Worm (Caenorhabditis elegans) whole organism, young adult: ENCODE data around the gene zipt-16.

Source experiments
- C06A6.2 ChIP-seq: fragments of 200-800 bp; sonication (Bioruptor generic); conservative IDR thresholded peaks from 2 replicates; pipeline ENCODE4 v1.3.6; 2022; ENCODE audit warnings: missing genetic modification characterization, missing compliant biosample characterization
- D2030.7 ChIP-seq: fragments of 200-800 bp; sonication (Bioruptor generic); IDR thresholded peaks from 2 replicates; pipeline ENCODE4 v1.3.6; 2022; ENCODE audit warnings: missing genetic modification reagents, missing genetic modification characterization, missing compliant biosample characterization
- F49E8.2 ChIP-seq: sonication (generic microtip); optimal IDR thresholded peaks from 3 replicates; lab custom pipeline; 2017; ENCODE audit warnings: missing genetic modification characterization, mild to moderate bottlenecking, missing compliant biosample characterization, antibody characterized with exemption, moderate library complexity; ENCODE audit not compliant: insufficient read depth
- F52B5.7 ChIP-seq: sonication (generic microtip); optimal IDR thresholded peaks from 2 replicates; lab custom pipeline; 2016; ENCODE audit warnings: mild to moderate bottlenecking, missing genetic modification characterization, missing compliant biosample characterization
- T26A5.8 ChIP-seq: sonication (generic microtip); optimal IDR thresholded peaks from 2 replicates; lab custom pipeline; 2016; ENCODE audit warnings: missing genetic modification characterization, missing compliant biosample characterization
- Y53G8AR.9 ChIP-seq: fragments of 200-800 bp; sonication (Bioruptor generic); conservative IDR thresholded peaks from 2 replicates; pipeline ENCODE4 v1.3.6; 2022; ENCODE audit warnings: missing genetic modification reagents, missing genetic modification characterization, missing compliant biosample characterization
- Y56A3A.18 ChIP-seq: fragments of 200-800 bp; sonication (Bioruptor generic); IDR thresholded peaks from 2 replicates; pipeline ENCODE4 v1.3.6; 2022; ENCODE audit warnings: missing genetic modification reagents, missing genetic modification characterization, missing compliant biosample characterization
- Y79H2A.3 ChIP-seq: fragments of 200-800 bp; sonication (Bioruptor generic); conservative IDR thresholded peaks from 2 replicates; pipeline ENCODE4 v1.3.6; 2022; ENCODE audit warnings: missing genetic modification reagents, missing genetic modification characterization, missing compliant biosample characterization
- ZK185.1 ChIP-seq: sonication (generic microtip); optimal IDR thresholded peaks from 2 replicates; lab custom pipeline; 2016; ENCODE audit warnings: mild to moderate bottlenecking, missing genetic modification characterization, missing compliant biosample characterization; ENCODE audit not compliant: poor library complexity, severe bottlenecking
- akir-1 ChIP-seq: fragments of 200-800 bp; sonication (Bioruptor generic); optimal IDR thresholded peaks from 2 replicates; lab custom pipeline; 2018; ENCODE audit warnings: mild to moderate bottlenecking, missing genetic modification characterization, moderate library complexity, missing compliant biosample characterization
- attf-3 ChIP-seq: fragments of 200-800 bp; sonication (Bioruptor generic); conservative IDR thresholded peaks from 2 replicates; pipeline ENCODE4 v1.3.6; 2022; ENCODE audit warnings: missing genetic modification reagents, missing genetic modification characterization, missing compliant biosample characterization
- bed-1 ChIP-seq: fragments of 200-800 bp; sonication (Bioruptor generic); IDR thresholded peaks from 2 replicates; pipeline ENCODE4 v1.3.6; 2022; ENCODE audit warnings: missing genetic modification reagents, missing genetic modification characterization, missing compliant biosample characterization
- cebp-1 ChIP-seq, 2 experiments: fragments of 200-800 bp in 1 of 2; sonication (Bioruptor generic) in 1 of 2; sonication (generic microtip) in 1 of 2; IDR thresholded peaks in 1 of 2; optimal IDR thresholded peaks in 1 of 2; 2 replicates each; pipeline versions ENCODE4 v1.3.6 to Lab custom; 2017 to 2022; ENCODE audit warnings: missing compliant biosample characterization in 2 of 2, missing genetic modification characterization in 2 of 2, mild to moderate bottlenecking in 1 of 2, missing genetic modification reagents in 1 of 2, moderate library complexity in 1 of 2
- ceh-40 ChIP-seq: fragments of 200-800 bp; sonication (Bioruptor generic); IDR thresholded peaks from 2 replicates; pipeline ENCODE4 v1.3.6; 2022; ENCODE audit warnings: missing genetic modification characterization, missing compliant biosample characterization
- die-1 ChIP-seq: sonication (generic microtip); optimal IDR thresholded peaks from 2 replicates; lab custom pipeline; 2016; ENCODE audit warnings: missing genotype, mild to moderate bottlenecking, missing genetic modification characterization, missing compliant biosample characterization
- dpl-1 ChIP-seq: fragments of 150-350 bp; optimal IDR thresholded peaks from 2 replicates; lab custom pipeline; 2014; ENCODE audit warnings: missing biosample characterization, missing genetic modification reagents, missing genetic modification characterization
- efl-1 ChIP-seq: fragments of 150-350 bp; optimal IDR thresholded peaks from 2 replicates; lab custom pipeline; 2014; ENCODE audit warnings: missing biosample characterization, missing genetic modification reagents, missing genetic modification characterization
- ekl-4 ChIP-seq: fragments of 200-800 bp; sonication (Bioruptor generic); IDR thresholded peaks from 2 replicates; pipeline ENCODE4 v1.3.6; 2022; ENCODE audit warnings: missing genetic modification reagents, missing genetic modification characterization, missing compliant biosample characterization
- ets-4 ChIP-seq: fragments of 200-800 bp; sonication (Bioruptor generic); optimal IDR thresholded peaks from 2 replicates; lab custom pipeline; 2018; ENCODE audit warnings: mild to moderate bottlenecking, missing genetic modification characterization, missing compliant biosample characterization
- fkh-3 ChIP-seq: sonication (generic microtip); optimal IDR thresholded peaks from 2 replicates; lab custom pipeline; 2016; ENCODE audit warnings: mild to moderate bottlenecking, missing genetic modification characterization, missing compliant biosample characterization
- hlh-12 ChIP-seq: sonication (generic microtip); optimal IDR thresholded peaks from 2 replicates; lab custom pipeline; 2016; ENCODE audit warnings: missing genetic modification characterization, missing compliant biosample characterization
- hmg-1.2 ChIP-seq: fragments of 200-800 bp; sonication (Bioruptor generic); IDR thresholded peaks from 2 replicates; pipeline ENCODE4 v1.3.6; 2022; ENCODE audit warnings: missing genetic modification reagents, missing genetic modification characterization, missing compliant biosample characterization
- let-607 ChIP-seq, 2 experiments: fragments of 200-800 bp in 1 of 2; sonication (Bioruptor generic) in 1 of 2; sonication (generic microtip) in 1 of 2; optimal IDR thresholded peaks; 2 replicates each; lab custom pipeline; 2016 to 2018; ENCODE audit warnings: mild to moderate bottlenecking in 2 of 2, missing compliant biosample characterization in 2 of 2, missing genetic modification characterization in 2 of 2, moderate library complexity in 2 of 2, missing genotype in 1 of 2
- lin-35 ChIP-seq, 3 experiments: fragments of 150-350 bp in 2 of 3; sonication (generic microtip) in 1 of 3; optimal IDR thresholded peaks; 2 replicates each; lab custom pipeline; 2014 to 2018; ENCODE audit warnings: missing biosample characterization in 3 of 3, missing genetic modification characterization in 3 of 3, missing genetic modification reagents in 3 of 3
- lir-1 ChIP-seq: fragments of 200-800 bp; sonication (Bioruptor generic); conservative IDR thresholded peaks from 2 replicates; pipeline ENCODE4 v1.3.6; 2022; ENCODE audit warnings: missing genetic modification reagents, missing genetic modification characterization, missing compliant biosample characterization
- madf-6 ChIP-seq: fragments of 200-800 bp; sonication (Bioruptor generic); IDR thresholded peaks from 2 replicates; pipeline ENCODE4 v1.3.6; 2022; ENCODE audit warnings: missing genetic modification reagents, missing genetic modification characterization, missing compliant biosample characterization
- mcd-1 ChIP-seq: fragments of 200-800 bp; sonication (Bioruptor generic); IDR thresholded peaks from 2 replicates; pipeline ENCODE4 v1.3.6; 2022; ENCODE audit warnings: missing genetic modification reagents, missing genetic modification characterization, missing compliant biosample characterization
- mel-28 ChIP-seq: sonication (generic microtip); optimal IDR thresholded peaks from 2 replicates; lab custom pipeline; 2016; ENCODE audit warnings: borderline replicate concordance, mild to moderate bottlenecking, missing genetic modification characterization, missing compliant biosample characterization
- nfyb-1 ChIP-seq: fragments of 200-800 bp; sonication (Bioruptor generic); IDR thresholded peaks from 2 replicates; pipeline ENCODE4 v1.3.6; 2022; ENCODE audit warnings: missing genetic modification reagents, missing genetic modification characterization, missing compliant biosample characterization
- rec-8 ChIP-seq, 2 experiments: sonication (generic microtip); optimal IDR thresholded peaks; 2 replicates each; lab custom pipeline; 2016; ENCODE audit warnings: mild to moderate bottlenecking in 2 of 2, missing genetic modification characterization in 2 of 2, missing genetic modification reagents in 2 of 2, missing genotype in 2 of 2, missing biosample characterization in 1 of 2, missing compliant biosample characterization in 1 of 2, moderate library complexity in 1 of 2
- sea-2 ChIP-seq: fragments of 200-800 bp; sonication (Bioruptor generic); IDR thresholded peaks from 2 replicates; pipeline ENCODE4 v1.3.6; 2022; ENCODE audit warnings: missing genetic modification characterization, missing compliant biosample characterization
- snpc-1.1 ChIP-seq: sonication (generic microtip); optimal IDR thresholded peaks from 2 replicates; lab custom pipeline; 2017; ENCODE audit warnings: missing genetic modification characterization, mild to moderate bottlenecking, missing compliant biosample characterization, antibody characterized with exemption, moderate library complexity, missing genotype, missing genetic modification reagents; ENCODE audit not compliant: insufficient read depth
- snpc-3.4 ChIP-seq: sonication (generic microtip); optimal IDR thresholded peaks from 2 replicates; lab custom pipeline; 2017; ENCODE audit warnings: missing genetic modification characterization, mild to moderate bottlenecking, missing compliant biosample characterization, antibody characterized with exemption, moderate library complexity, missing genotype, missing genetic modification reagents
- snpc-4 ChIP-seq, 5 experiments: fragments of 150-350 bp in 1 of 5; sonication (generic microtip) in 4 of 5; optimal IDR thresholded peaks; 2 replicates each; lab custom pipeline; 2014 to 2018; ENCODE audit warnings: missing genetic modification characterization in 5 of 5, missing biosample characterization in 3 of 5, antibody characterized with exemption in 2 of 5, mild to moderate bottlenecking in 2 of 5, missing compliant biosample characterization in 2 of 5, missing genotype in 2 of 5, moderate library complexity in 2 of 5, missing genetic modification reagents in 1 of 5
- somi-1 ChIP-seq: fragments of 200-800 bp; sonication (Bioruptor generic); optimal IDR thresholded peaks from 2 replicates; lab custom pipeline; 2018; ENCODE audit warnings: mild to moderate bottlenecking, missing genetic modification characterization, missing compliant biosample characterization
- tbp1 ChIP-seq: fragments of 200-800 bp; sonication (Bioruptor generic); optimal IDR thresholded peaks from 2 replicates; lab custom pipeline; 2018; ENCODE audit warnings: mild to moderate bottlenecking, missing genetic modification characterization, missing compliant biosample characterization
- xnd-1 ChIP-seq: sonication (generic microtip); optimal IDR thresholded peaks from 2 replicates; lab custom pipeline; 2016; ENCODE audit warnings: missing genotype, missing genetic modification reagents, missing genetic modification characterization, missing compliant biosample characterization
- ztf-25 ChIP-seq: fragments of 200-800 bp; sonication (Bioruptor generic); IDR thresholded peaks from 2 replicates; pipeline ENCODE4 v1.3.6; 2022; ENCODE audit warnings: missing genetic modification reagents, missing genetic modification characterization, missing compliant biosample characterization
- ztf-3 ChIP-seq: fragments of 200-800 bp; sonication (Bioruptor generic); optimal IDR thresholded peaks from 2 replicates; lab custom pipeline; 2018; ENCODE audit warnings: mild to moderate bottlenecking, missing genetic modification characterization, missing compliant biosample characterization

The zipt-16 gene

ce11 chrV:11486680-11487079 is 23.9 kb downstream of the zipt-16 start, which contains the start of gene T11F9.10:
Gene T11F9.10 (plus strand): TSS chrV:11486980.
- TF ChIP-seq bed-1 (GFP tag; lab: Robert Waterston, UW) (no peak), D2030.7 (no peak), lir-1 (GFP tag; lab: Robert Waterston, UW) (no peak), hmg-1.2 (GFP tag; lab: Robert Waterston, UW) (no peak), snpc-3.4 (tag; lab: Kevin White, UChicago) (no peak), nfyb-1 (no peak), lin-35 (GFP tag; optimal IDR thresholded peaks at IDR 0.05; lab: Kevin White, UChicago) (no peak), Y53G8AR.9 (no peak), attf-3 (no peak)

ce11 chrV:11488288-11488687 is 25.5 kb downstream of the zipt-16 start:
- TF ChIP-seq C06A6.2 (GFP tag; lab: Robert Waterston, UW): no peak
- TF ChIP-seq snpc-4 (GFP tag; optimal IDR thresholded peaks at IDR 0.05; lab: Kevin White, UChicago): no peak
- peak in 3 of 4 experiments; percentile 2 to 83 (median 70) for TF ChIP-seq snpc-4 (tag; optimal IDR thresholded peaks at IDR 0.05; lab: Kevin White, UChicago)
- TF ChIP-seq snpc-1.1: peak; percentile 66

ce11 chrV:11490382-11490781 is 27.6 kb downstream of the zipt-16 start, which contains the start of gene dhs-19:
Gene dhs-19 (minus strand): TSS chrV:11490482.
- TF ChIP-seq ekl-4 (GFP tag; lab: Robert Waterston, UW) (no peak), efl-1 (no peak), ceh-40 (no peak), Y56A3A.18 (no peak), xnd-1 (no peak), mel-28 (tag; lab: Kevin White, UChicago) (no peak), fkh-3 (tag; lab: Kevin White, UChicago) (no peak), ztf-3 (GFP tag; lab: Kevin White, UChicago) (no peak), mcd-1 (GFP tag; lab: Robert Waterston, UW) (no peak), ZK185.1 (tag; lab: Kevin White, UChicago) (no peak), madf-6 (GFP tag; lab: Robert Waterston, UW) (no peak), tbp1 (GFP tag; lab: Kevin White, UChicago) (no peak), Y79H2A.3 (GFP tag; lab: Robert Waterston, UW) (no peak), hlh-12 (no peak)
- TF ChIP-seq, all 124 proteins: peak for 0

ce11 chrV:11492456-11492855 is 29.6 kb downstream of the zipt-16 start, which contains the start of gene T11F9.21:
Gene T11F9.21 (plus strand): TSS chrV:11492756.
- no peak for TF ChIP-seq rec-8 (tag; optimal IDR thresholded peaks at IDR 0.05; lab: Kevin White, UChicago)
- TF ChIP-seq lin-35 (GFP tag; optimal IDR thresholded peaks at IDR 0.05; lab: Kevin White, UChicago): no peak
- TF ChIP-seq F52B5.7 (tag; lab: Kevin White, UChicago): no peak
- TF ChIP-seq somi-1 (GFP tag; lab: Kevin White, UChicago): no peak
- TF ChIP-seq cebp-1 (GFP tag; IDR thresholded peaks at IDR 0.05; lab: Robert Waterston, UW): no peak
- TF ChIP-seq cebp-1 (tag; optimal IDR thresholded peaks at IDR 0.05; lab: Kevin White, UChicago): no peak
- no peak for TF ChIP-seq T26A5.8 (tag; lab: Kevin White, UChicago)
- no peak for TF ChIP-seq ztf-25 (GFP tag; lab: Robert Waterston, UW)
- no peak for TF ChIP-seq akir-1 (GFP tag; lab: Kevin White, UChicago)
- TF ChIP-seq die-1 (tag; lab: Kevin White, UChicago): no peak
- TF ChIP-seq nfyb-1: no peak
- no peak for TF ChIP-seq let-607 (tag; optimal IDR thresholded peaks at IDR 0.05; lab: Kevin White, UChicago)
- no peak for TF ChIP-seq dpl-1 (GFP tag; lab: Kevin White, UChicago)
- TF ChIP-seq F49E8.2 (tag; lab: Kevin White, UChicago): no peak
- no peak for TF ChIP-seq snpc-4 (GFP tag; optimal IDR thresholded peaks at IDR 0.05; lab: Kevin White, UChicago)
- TF ChIP-seq snpc-4 (tag; optimal IDR thresholded peaks at IDR 0.05; lab: Kevin White, UChicago): no peak
- no peak for TF ChIP-seq sea-2 (GFP tag; lab: Robert Waterston, UW)
- no peak for TF ChIP-seq ets-4
